Worm (Caenorhabditis elegans) whole organism, L1 larva: Measurements from ENCODE around the gene Y66C5A.1.

ENCODE experiments used
- C04F5.9 ChIP-seq: sonication (generic microtip); optimal IDR thresholded peaks from 2 replicates; lab custom pipeline; 2016; ENCODE audit warnings: missing genetic modification characterization, missing compliant biosample characterization
- C16A3.4 ChIP-seq: fragments of 150-350 bp; optimal IDR thresholded peaks from 2 replicates; lab custom pipeline; 2014; ENCODE audit warnings: missing biosample characterization, missing genetic modification characterization
- F16B12.6 ChIP-seq: fragments of 150-350 bp; optimal IDR thresholded peaks from 2 replicates; lab custom pipeline; 2014; ENCODE audit warnings: missing biosample characterization, missing genetic modification characterization
- aha-1 ChIP-seq: fragments of 150-350 bp; optimal IDR thresholded peaks from 2 replicates; lab custom pipeline; 2014; ENCODE audit warnings: missing biosample characterization, missing genetic modification characterization
- ama-1 ChIP-seq: fragments of 150-350 bp; optimal IDR thresholded peaks from 2 replicates; lab custom pipeline; 2014
- blmp-1 ChIP-seq: fragments of 150-350 bp; optimal IDR thresholded peaks from 2 replicates; lab custom pipeline; 2014; ENCODE audit warnings: missing biosample characterization, missing genetic modification characterization
- ceh-8 ChIP-seq: fragments of 200-800 bp; sonication (Bioruptor generic); optimal IDR thresholded peaks from 2 replicates; lab custom pipeline; 2018; ENCODE audit warnings: mild to moderate bottlenecking, missing genetic modification characterization, moderate library complexity, missing compliant biosample characterization
- ceh-88 ChIP-seq: fragments of 200-800 bp; sonication (Bioruptor generic); IDR thresholded peaks from 2 replicates; pipeline ENCODE4 v1.3.6; 2022; ENCODE audit warnings: missing genetic modification characterization, missing compliant biosample characterization
- ceh-90 ChIP-seq: sonication (generic microtip); optimal IDR thresholded peaks from 2 replicates; lab custom pipeline; 2016; ENCODE audit warnings: missing genetic modification characterization, missing compliant biosample characterization
- efl-1 ChIP-seq, 4 experiments: fragments of 150-350 bp; optimal IDR thresholded peaks in 3 of 4; peaks in 1 of 4; 1 replicate in 1 of 4; 2 replicates in 3 of 4; lab custom pipeline; 2014; ENCODE audit warnings: missing biosample characterization in 2 of 4, missing genetic modification characterization in 2 of 4, missing genetic modification reagents in 2 of 4
- egl-13 ChIP-seq: sonication (generic microtip); optimal IDR thresholded peaks from 2 replicates; lab custom pipeline; 2016; ENCODE audit warnings: missing genotype, missing genetic modification reagents, missing genetic modification characterization, missing compliant biosample characterization
- egl-27 ChIP-seq, 2 experiments: fragments of 150-350 bp in 1 of 2; sonication (generic microtip); optimal IDR thresholded peaks; 3 replicates each; lab custom pipeline; 2017 to 2018; ENCODE audit warnings: missing biosample characterization in 2 of 2, missing genetic modification characterization in 2 of 2, missing genetic modification reagents in 2 of 2
- elt-2 ChIP-seq: sonication (generic microtip); optimal IDR thresholded peaks from 2 replicates; lab custom pipeline; 2016; ENCODE audit warnings: missing genetic modification characterization, mild to moderate bottlenecking, inconsistent platforms, missing compliant biosample characterization, missing genetic modification reagents
- fkh-10 ChIP-seq: sonication (generic microtip); optimal IDR thresholded peaks from 2 replicates; lab custom pipeline; 2017; ENCODE audit warnings: missing biosample characterization, missing genetic modification reagents, missing genetic modification characterization
- fkh-8 ChIP-seq: sonication (generic microtip); optimal IDR thresholded peaks from 2 replicates; lab custom pipeline; 2016; ENCODE audit warnings: mild to moderate bottlenecking, missing genetic modification characterization, missing compliant biosample characterization
- fos-1 ChIP-seq: fragments of 150-350 bp; optimal IDR thresholded peaks from 2 replicates; lab custom pipeline; 2014; ENCODE audit warnings: missing biosample characterization, missing genetic modification characterization
- grh-1 ChIP-seq: fragments of 200-800 bp; sonication (Bioruptor generic); IDR thresholded peaks from 2 replicates; pipeline ENCODE4 v1.3.6; 2022; ENCODE audit warnings: missing genetic modification reagents, missing genetic modification characterization, missing compliant biosample characterization
- hlh-17 ChIP-seq: fragments of 200-800 bp; sonication (Bioruptor generic); optimal IDR thresholded peaks from 2 replicates; lab custom pipeline; 2018; ENCODE audit warnings: missing genetic modification characterization, mild to moderate bottlenecking, missing compliant biosample characterization, moderate library complexity, borderline replicate concordance
- irx-1 ChIP-seq: sonication (generic microtip); optimal IDR thresholded peaks from 2 replicates; lab custom pipeline; 2016; ENCODE audit warnings: missing genetic modification characterization, missing compliant biosample characterization
- isw-1 ChIP-seq: fragments of 200-800 bp; sonication (Bioruptor generic); IDR thresholded peaks from 2 replicates; pipeline ENCODE4 v1.3.6; 2022; ENCODE audit warnings: missing genetic modification characterization, missing compliant biosample characterization
- jun-1 ChIP-seq: fragments of 150-350 bp; optimal IDR thresholded peaks from 2 replicates; lab custom pipeline; 2014; ENCODE audit warnings: missing biosample characterization, missing genetic modification reagents, missing genetic modification characterization
- lin-14 ChIP-seq: fragments of 200-800 bp; sonication (Bioruptor generic); optimal IDR thresholded peaks from 2 replicates; lab custom pipeline; 2018; ENCODE audit warnings: mild to moderate bottlenecking, missing genetic modification characterization, moderate library complexity, missing compliant biosample characterization
- lir-3 ChIP-seq: sonication (generic microtip); optimal IDR thresholded peaks from 2 replicates; lab custom pipeline; 2016; ENCODE audit warnings: mild to moderate bottlenecking, missing genetic modification characterization, moderate library complexity, missing compliant biosample characterization; ENCODE audit not compliant: poor library complexity
- lsy-2 ChIP-seq, 2 experiments: fragments of 150-350 bp; optimal IDR thresholded peaks; 2 replicates each; lab custom pipeline; 2014; ENCODE audit warnings: missing biosample characterization in 2 of 2, missing genetic modification characterization in 2 of 2
- mep-1 ChIP-seq: fragments of 150-350 bp; optimal IDR thresholded peaks from 2 replicates; lab custom pipeline; 2014; ENCODE audit warnings: missing biosample characterization, missing genetic modification characterization
- nhr-11 ChIP-seq: fragments of 150-350 bp; optimal IDR thresholded peaks from 2 replicates; lab custom pipeline; 2014; ENCODE audit warnings: missing biosample characterization, missing genetic modification characterization
- nhr-19 ChIP-seq: fragments of 200-800 bp; sonication (Bioruptor generic); conservative IDR thresholded peaks from 2 replicates; pipeline ENCODE4 v1.3.6; 2022; ENCODE audit warnings: missing genetic modification characterization, missing compliant biosample characterization
- nhr-20 ChIP-seq: sonication (generic microtip); optimal IDR thresholded peaks from 2 replicates; lab custom pipeline; 2016; ENCODE audit warnings: mild to moderate bottlenecking, missing genetic modification characterization, missing compliant biosample characterization
- nhr-47 ChIP-seq: sonication (generic microtip); optimal IDR thresholded peaks from 2 replicates; lab custom pipeline; 2016; ENCODE audit warnings: mild to moderate bottlenecking, missing genetic modification characterization, moderate library complexity, missing compliant biosample characterization
- nhr-71 ChIP-seq: sonication (generic microtip); optimal IDR thresholded peaks from 2 replicates; lab custom pipeline; 2016; ENCODE audit warnings: mild to moderate bottlenecking, missing genetic modification characterization, moderate library complexity, missing compliant biosample characterization
- nhr-84 ChIP-seq: sonication (generic microtip); optimal IDR thresholded peaks from 2 replicates; lab custom pipeline; 2017; ENCODE audit warnings: missing biosample characterization, missing genetic modification characterization
- nhr-85 ChIP-seq: sonication (generic microtip); peaks from one replicate; lab custom pipeline; 2016; ENCODE audit warnings: missing genetic modification characterization, inconsistent platforms, missing compliant biosample characterization
- nhr-90 ChIP-seq: sonication (generic microtip); optimal IDR thresholded peaks from 2 replicates; lab custom pipeline; 2016; ENCODE audit warnings: mild to moderate bottlenecking, missing genetic modification characterization, missing compliant biosample characterization; ENCODE audit not compliant: poor library complexity
- pax-3 ChIP-seq: fragments of 200-800 bp; sonication (Bioruptor generic); optimal IDR thresholded peaks from 2 replicates; lab custom pipeline; 2018; ENCODE audit warnings: mild to moderate bottlenecking, missing genetic modification characterization, moderate library complexity, missing compliant biosample characterization
- rnt-1 ChIP-seq: sonication (generic microtip); optimal IDR thresholded peaks from 2 replicates; lab custom pipeline; 2016; ENCODE audit warnings: mild to moderate bottlenecking, missing genetic modification characterization, moderate library complexity, missing compliant biosample characterization
- snpc-4 ChIP-seq: fragments of 150-350 bp; optimal IDR thresholded peaks from 2 replicates; lab custom pipeline; 2014; ENCODE audit warnings: missing biosample characterization, missing genetic modification characterization
- snu-23 ChIP-seq: sonication (generic microtip); optimal IDR thresholded peaks from 2 replicates; lab custom pipeline; 2016; ENCODE audit warnings: missing genetic modification characterization, missing compliant biosample characterization
- sox-4 ChIP-seq: sonication (generic microtip); optimal IDR thresholded peaks from 2 replicates; lab custom pipeline; 2016; ENCODE audit warnings: missing genetic modification characterization, missing compliant biosample characterization
- sptf-1 ChIP-seq: fragments of 150-350 bp; optimal IDR thresholded peaks from 2 replicates; lab custom pipeline; 2014; ENCODE audit warnings: missing biosample characterization, missing genetic modification characterization
- tbx-2 ChIP-seq: sonication (generic microtip); optimal IDR thresholded peaks from 2 replicates; lab custom pipeline; 2016; ENCODE audit warnings: missing genetic modification characterization, missing compliant biosample characterization
- unc-30 ChIP-seq: sonication (generic microtip); optimal IDR thresholded peaks from 2 replicates; lab custom pipeline; 2017; ENCODE audit warnings: missing biosample characterization, missing genetic modification characterization
- unc-86 ChIP-seq: sonication (generic microtip); optimal IDR thresholded peaks from 2 replicates; lab custom pipeline; 2016; ENCODE audit warnings: missing genetic modification characterization, missing compliant biosample characterization
- unc-98 ChIP-seq: fragments of 200-800 bp; sonication (Bioruptor generic); IDR thresholded peaks from 2 replicates; pipeline ENCODE4 v1.3.6; 2022; ENCODE audit warnings: missing genetic modification characterization, missing compliant biosample characterization
- vab-15 ChIP-seq: sonication (generic microtip); optimal IDR thresholded peaks from 2 replicates; lab custom pipeline; 2017; ENCODE audit warnings: missing genotype, mild to moderate bottlenecking, missing genetic modification characterization, missing compliant biosample characterization
- ztf-11 ChIP-seq, 2 experiments: sonication (generic microtip); optimal IDR thresholded peaks; 2 replicates each; lab custom pipeline; 2016 to 2017; ENCODE audit warnings: missing genetic modification characterization in 2 of 2, missing biosample characterization in 1 of 2, missing compliant biosample characterization in 1 of 2
- ztf-4 ChIP-seq: fragments of 150-350 bp; optimal IDR thresholded peaks from 2 replicates; lab custom pipeline; 2014; ENCODE audit warnings: missing biosample characterization, missing genetic modification characterization

The Y66C5A.1 gene

ce11 chrX:14491103-14491502, 35.8 kb upstream of the Y66C5A.1 start:
- peak; percentile 68 for TF ChIP-seq ama-1 (lab: Kevin White, UChicago)
- no peak for TF ChIP-seq nhr-19 (GFP tag; lab: Robert Waterston, UW)
- TF ChIP-seq grh-1 (GFP tag; lab: Robert Waterston, UW): peak; percentile 28; the same call in 1 of the 2 replicates
- peak; percentile 80 for TF ChIP-seq nhr-85 (tag; lab: Kevin White, UChicago)
- TF ChIP-seq nhr-11 (tag; lab: Kevin White, UChicago): no peak
- TF ChIP-seq elt-2 (tag; lab: Kevin White, UChicago): no peak
- no peak for TF ChIP-seq efl-1 (optimal IDR thresholded peaks at IDR 0.05; lab: Kevin White, UChicago)
- TF ChIP-seq efl-1 (GFP tag; optimal IDR thresholded peaks at IDR 0.05 in 1 of 2; lab: Kevin White, UChicago): peak in 1 of 2 experiments; percentile 20
- TF ChIP-seq rnt-1 (tag; lab: Kevin White, UChicago): peak; percentile 1
- TF ChIP-seq ztf-4 (tag; lab: Kevin White, UChicago): no peak
- peak; percentile 39 for TF ChIP-seq tbx-2 (tag; lab: Kevin White, UChicago)
- peak; percentile 25 for TF ChIP-seq nhr-71
- no peak for TF ChIP-seq nhr-90
- peak; percentile 44 for TF ChIP-seq blmp-1 (tag; lab: Kevin White, UChicago)
- no peak for TF ChIP-seq lsy-2 (tag; optimal IDR thresholded peaks at IDR 0.05; lab: Kevin White, UChicago)
- peak; percentile 17 for TF ChIP-seq snu-23 (GFP tag; lab: Kevin White, UChicago)
- TF ChIP-seq lin-14 (GFP tag; lab: Kevin White, UChicago): peak; percentile 54

- no peak for TF ChIP-seq fos-1 (tag; lab: Kevin White, UChicago)
- TF ChIP-seq egl-13: no peak
- no peak for TF ChIP-seq elt-2 (tag; lab: Kevin White, UChicago)
- no peak for TF ChIP-seq grh-1 (GFP tag; lab: Robert Waterston, UW)
- TF ChIP-seq ceh-90: no peak
- no peak for TF ChIP-seq vab-15
- no peak for TF ChIP-seq jun-1 (tag; lab: Kevin White, UChicago)
- TF ChIP-seq nhr-20 (tag; lab: Kevin White, UChicago): no peak
- TF ChIP-seq nhr-11 (tag; lab: Kevin White, UChicago): no peak
- no peak for TF ChIP-seq sox-4 (tag; lab: Kevin White, UChicago)
- TF ChIP-seq fkh-10 (GFP tag; lab: Kevin White, UChicago): no peak
- no peak for TF ChIP-seq F16B12.6 (tag; lab: Kevin White, UChicago)
- TF ChIP-seq nhr-85 (tag; lab: Kevin White, UChicago): no peak
- no peak for TF ChIP-seq mep-1 (tag; lab: Kevin White, UChicago)
- TF ChIP-seq efl-1 (optimal IDR thresholded peaks at IDR 0.05; lab: Kevin White, UChicago): no peak
- TF ChIP-seq efl-1 (GFP tag; optimal IDR thresholded peaks at IDR 0.05 in 1 of 2; lab: Kevin White, UChicago): no peak
- TF ChIP-seq lsy-2 (tag; optimal IDR thresholded peaks at IDR 0.05; lab: Kevin White, UChicago): no peak
- no peak for TF ChIP-seq ceh-88 (GFP tag; lab: Robert Waterston, UW)
- no peak for TF ChIP-seq unc-30 (tag; lab: Kevin White, UChicago)
These were observed 35.2 kb upstream of the Y66C5A.1 start for ce11 chrX:14490486-14490885.

ce11 chrX:14489945-14490344, 34.6 kb upstream of the Y66C5A.1 start, which contains the start of gene his-24:
his-24 (plus strand) TSS chrX:14490094.
- TF ChIP-seq C16A3.4: peak; percentile 80
- no peak for TF ChIP-seq ceh-90
- peak; percentile 89 for TF ChIP-seq lin-14 (GFP tag; lab: Kevin White, UChicago)
- peak; percentile 12 for TF ChIP-seq fos-1 (tag; lab: Kevin White, UChicago)
- TF ChIP-seq snu-23 (GFP tag; lab: Kevin White, UChicago): peak; percentile 73
- peak; percentile 87 for TF ChIP-seq nhr-47
- TF ChIP-seq isw-1: no peak; the same call in 1 of the 2 replicates
- TF ChIP-seq nhr-84 (tag; lab: Kevin White, UChicago): no peak
- TF ChIP-seq egl-13: no peak
- TF ChIP-seq fkh-8 (tag; lab: Kevin White, UChicago): peak; percentile 72
- peak; percentile 40 for TF ChIP-seq vab-15
- no peak for TF ChIP-seq aha-1 (tag; lab: Kevin White, UChicago)
- peak; percentile 18 for TF ChIP-seq pax-3
- no peak for TF ChIP-seq hlh-17
- TF ChIP-seq lsy-2 (tag; optimal IDR thresholded peaks at IDR 0.05; lab: Kevin White, UChicago): peak; percentile 52 to 66
- peak; percentile 64 for TF ChIP-seq irx-1
- peak; percentile 54 for TF ChIP-seq snpc-4 (tag; lab: Kevin White, UChicago)
- TF ChIP-seq unc-98 (GFP tag; lab: Robert Waterston, UW): no peak
- no peak for TF ChIP-seq sox-4 (tag; lab: Kevin White, UChicago)
- no peak for TF ChIP-seq egl-27 (tag; optimal IDR thresholded peaks at IDR 0.05; lab: Kevin White, UChicago)
- TF ChIP-seq nhr-19 (GFP tag; lab: Robert Waterston, UW): peak; percentile 75
- peak; percentile 51 for TF ChIP-seq unc-86 (tag; lab: Kevin White, UChicago)
- TF ChIP-seq sptf-1: no peak
- peak; percentile 52 for TF ChIP-seq ceh-8 (GFP tag; lab: Kevin White, UChicago)
- TF ChIP-seq lir-3 (tag; lab: Kevin White, UChicago): no peak
- TF ChIP-seq C04F5.9 (tag; lab: Kevin White, UChicago): peak; percentile 33
- TF ChIP-seq F16B12.6 (tag; lab: Kevin White, UChicago): peak; percentile 28
- TF ChIP-seq ztf-11 (tag; optimal IDR thresholded peaks at IDR 0.05; lab: Kevin White, UChicago): peak in 1 of 2 experiments; percentile 70
- TF ChIP-seq elt-2 (tag; lab: Kevin White, UChicago): no peak
